Worm (Caenorhabditis elegans) whole organism, early embryonic: ENCODE measurements around the gene jamp-1.

Experiments
- B0310.2 ChIP-seq: sonication (generic microtip); optimal IDR thresholded peaks from 2 replicates; lab custom pipeline; 2016; ENCODE audit warnings: mild to moderate bottlenecking, missing genetic modification characterization, missing compliant biosample characterization
- ama-1 ChIP-seq: fragments of 150-350 bp; optimal IDR thresholded peaks from 2 replicates; lab custom pipeline; 2014
- ceh-36 ChIP-seq: sonication (generic microtip); optimal IDR thresholded peaks from 2 replicates; lab custom pipeline; 2016; ENCODE audit warnings: missing genetic modification characterization, inconsistent platforms, missing compliant biosample characterization
- ets-7 ChIP-seq: sonication (generic microtip); optimal IDR thresholded peaks from 2 replicates; lab custom pipeline; 2016; ENCODE audit warnings: missing genotype, missing genetic modification characterization, missing compliant biosample characterization
- flt-1 ChIP-seq: fragments of 200-800 bp; sonication (Bioruptor generic); IDR thresholded peaks from 2 replicates; pipeline ENCODE4 v1.3.6; 2022; ENCODE audit warnings: missing genetic modification characterization, missing compliant biosample characterization
- hmbx-1 ChIP-seq: sonication (generic microtip); optimal IDR thresholded peaks from 2 replicates; lab custom pipeline; 2016; ENCODE audit warnings: mild to moderate bottlenecking, missing genetic modification characterization, missing compliant biosample characterization
- hmg-4 ChIP-seq: fragments of 200-800 bp; sonication (Bioruptor generic); optimal IDR thresholded peaks from 2 replicates; lab custom pipeline; 2018; ENCODE audit warnings: mild to moderate bottlenecking, missing genetic modification characterization, missing compliant biosample characterization
- tbx-11 ChIP-seq: fragments of 200-800 bp; sonication (Bioruptor generic); IDR thresholded peaks from 2 replicates; pipeline ENCODE4 v1.3.6; 2022; ENCODE audit warnings: missing genetic modification characterization, missing compliant biosample characterization
- tbx-37 ChIP-seq: fragments of 200-800 bp; sonication (Bioruptor generic); conservative IDR thresholded peaks from 2 replicates; pipeline ENCODE4 v1.3.6; 2022; ENCODE audit warnings: missing genetic modification reagents, missing genetic modification characterization, missing compliant biosample characterization
- tra-4 ChIP-seq: sonication (generic microtip); optimal IDR thresholded peaks from 2 replicates; lab custom pipeline; 2017; ENCODE audit warnings: missing genetic modification characterization, missing compliant biosample characterization

ce11 chrV:6030559-6030975, 20.5 kb downstream of the jamp-1 start:
- no peak for TF ChIP-seq tbx-37 (GFP tag; lab: Robert Waterston, UW)
- no peak for TF ChIP-seq ceh-36 (tag; lab: Kevin White, UChicago)
- TF ChIP-seq hmg-4 (GFP tag; lab: Kevin White, UChicago): no peak
- TF ChIP-seq ama-1 (lab: Kevin White, UChicago): no peak
- TF ChIP-seq tbx-11: no peak
- no peak for TF ChIP-seq ets-7 (tag; lab: Kevin White, UChicago)
- TF ChIP-seq tra-4 (tag; lab: Kevin White, UChicago): no peak
- TF ChIP-seq flt-1: no peak
- TF ChIP-seq hmbx-1 (tag; lab: Kevin White, UChicago): no peak
- TF ChIP-seq B0310.2: no peak
